Fruit fly (Drosophila melanogaster) whole organism: Measurements from ENCODE around the gene CG31176.

Experiments used
- CG8478 ChIP-seq: fragments of >200 bp; optimal IDR thresholded peaks from 2 replicates; lab custom pipeline; 2018; ENCODE audit warnings: inconsistent platforms
- Dll ChIP-seq: fragments of >200 bp; optimal IDR thresholded peaks from 2 replicates; lab custom pipeline; 2017
- EcR ChIP-seq, 2 experiments: fragments of >200 bp; optimal IDR thresholded peaks; 2 replicates each; lab custom pipeline; 2017; ENCODE audit warnings: missing biosample characterization in 2 of 2, missing genetic modification characterization in 2 of 2, missing genetic modification reagents in 2 of 2
- pan ChIP-seq: fragments of >200 bp; optimal IDR thresholded peaks from 2 replicates; lab custom pipeline; 2017
- psq ChIP-seq: fragments of >200 bp; optimal IDR thresholded peaks from 2 replicates; lab custom pipeline; 2017
- usp ChIP-seq: fragments of >200 bp; optimal IDR thresholded peaks from 2 replicates; lab custom pipeline; 2017; ENCODE audit warnings: missing biosample characterization, missing genetic modification characterization, mixed read lengths

The CG31176 gene

dm6 chr3R:21635975-21636678 lies 83.3 kb downstream of the CG31176 start:
- TF ChIP-seq EcR (GFP tag; optimal IDR thresholded peaks at IDR 0.05; lab: Kevin White, UChicago) (no peak), CG8478 (lab: Kevin White, UChicago) (no peak), pan (lab: Kevin White, UChicago) (no peak), Dll (lab: Kevin White, UChicago) (no peak), psq (lab: Kevin White, UChicago) (no peak)

dm6 chr3R:21635181-21635580 lies 84.3 kb downstream of the CG31176 start:
- TF ChIP-seq psq (lab: Kevin White, UChicago) (no peak), EcR (GFP tag; optimal IDR thresholded peaks at IDR 0.05; lab: Kevin White, UChicago) (no peak), usp (GFP tag; lab: Kevin White, UChicago) (no peak), CG8478 (lab: Kevin White, UChicago) (no peak), Dll (lab: Kevin White, UChicago) (no peak), pan (lab: Kevin White, UChicago) (no peak)

- TF ChIP-seq pan (lab: Kevin White, UChicago) (no peak), psq (lab: Kevin White, UChicago) (no peak), EcR (GFP tag; optimal IDR thresholded peaks at IDR 0.05; lab: Kevin White, UChicago) (no peak), CG8478 (lab: Kevin White, UChicago) (no peak), usp (GFP tag; lab: Kevin White, UChicago) (no peak), Dll (lab: Kevin White, UChicago) (no peak)
These were observed 84.8 kb downstream of the CG31176 start for dm6 chr3R:21634644-21635043.

- no peak for TF ChIP-seq EcR (GFP tag; optimal IDR thresholded peaks at IDR 0.05; lab: Kevin White, UChicago)
- no peak for TF ChIP-seq Dll (lab: Kevin White, UChicago)
- no peak for TF ChIP-seq CG8478 (lab: Kevin White, UChicago)
- TF ChIP-seq usp (GFP tag; lab: Kevin White, UChicago): no peak
- no peak for TF ChIP-seq pan (lab: Kevin White, UChicago)
- TF ChIP-seq psq (lab: Kevin White, UChicago): no peak
These were observed 85.7 kb downstream of the CG31176 start for dm6 chr3R:21633781-21634102.

- TF ChIP-seq EcR (GFP tag; optimal IDR thresholded peaks at IDR 0.05; lab: Kevin White, UChicago) (no peak), Dll (lab: Kevin White, UChicago) (peak; percentile 59), pan (lab: Kevin White, UChicago) (no peak)
These were observed 86.3 kb downstream of the CG31176 start for dm6 chr3R:21632930-21633780.

dm6 chr3R:21632582-21632929 lies 86.9 kb downstream of the CG31176 start:
- no peak for TF ChIP-seq usp (GFP tag; lab: Kevin White, UChicago)
- TF ChIP-seq Dll (lab: Kevin White, UChicago): no peak
- TF ChIP-seq pan (lab: Kevin White, UChicago): no peak
- TF ChIP-seq EcR (GFP tag; optimal IDR thresholded peaks at IDR 0.05; lab: Kevin White, UChicago): no peak
- TF ChIP-seq CG8478 (lab: Kevin White, UChicago): no peak
- TF ChIP-seq psq (lab: Kevin White, UChicago): no peak

- no peak for TF ChIP-seq pan (lab: Kevin White, UChicago)
- TF ChIP-seq CG8478 (lab: Kevin White, UChicago): no peak
- no peak for TF ChIP-seq usp (GFP tag; lab: Kevin White, UChicago)
- no peak for TF ChIP-seq EcR (GFP tag; optimal IDR thresholded peaks at IDR 0.05; lab: Kevin White, UChicago)
- no peak for TF ChIP-seq Dll (lab: Kevin White, UChicago)
- TF ChIP-seq psq (lab: Kevin White, UChicago): no peak
These were observed 87.5 kb downstream of the CG31176 start for dm6 chr3R:21631757-21632473.

- TF ChIP-seq pan (lab: Kevin White, UChicago): peak; percentile 57
- TF ChIP-seq psq (lab: Kevin White, UChicago): no peak
These were observed 88.4 kb downstream of the CG31176 start for dm6 chr3R:21630979-21631499.

- TF ChIP-seq Dll (lab: Kevin White, UChicago) (no peak), EcR (GFP tag; optimal IDR thresholded peaks at IDR 0.05; lab: Kevin White, UChicago) (no peak), pan (lab: Kevin White, UChicago) (no peak), psq (lab: Kevin White, UChicago) (no peak), CG8478 (lab: Kevin White, UChicago) (no peak), usp (GFP tag; lab: Kevin White, UChicago) (no peak)
These were observed 89.1 kb downstream of the CG31176 start for dm6 chr3R:21630226-21630857.

- no peak for TF ChIP-seq usp (GFP tag; lab: Kevin White, UChicago)
- TF ChIP-seq EcR (GFP tag; optimal IDR thresholded peaks at IDR 0.05; lab: Kevin White, UChicago): no peak
- no peak for TF ChIP-seq pan (lab: Kevin White, UChicago)
- no peak for TF ChIP-seq psq (lab: Kevin White, UChicago)
- no peak for TF ChIP-seq CG8478 (lab: Kevin White, UChicago)
- TF ChIP-seq Dll (lab: Kevin White, UChicago): no peak
These were observed 89.9 kb downstream of the CG31176 start for dm6 chr3R:21629373-21630145.
